Fruit fly (Drosophila melanogaster): ENCODE data around the gene Iru.

The Iru gene

DNA sequence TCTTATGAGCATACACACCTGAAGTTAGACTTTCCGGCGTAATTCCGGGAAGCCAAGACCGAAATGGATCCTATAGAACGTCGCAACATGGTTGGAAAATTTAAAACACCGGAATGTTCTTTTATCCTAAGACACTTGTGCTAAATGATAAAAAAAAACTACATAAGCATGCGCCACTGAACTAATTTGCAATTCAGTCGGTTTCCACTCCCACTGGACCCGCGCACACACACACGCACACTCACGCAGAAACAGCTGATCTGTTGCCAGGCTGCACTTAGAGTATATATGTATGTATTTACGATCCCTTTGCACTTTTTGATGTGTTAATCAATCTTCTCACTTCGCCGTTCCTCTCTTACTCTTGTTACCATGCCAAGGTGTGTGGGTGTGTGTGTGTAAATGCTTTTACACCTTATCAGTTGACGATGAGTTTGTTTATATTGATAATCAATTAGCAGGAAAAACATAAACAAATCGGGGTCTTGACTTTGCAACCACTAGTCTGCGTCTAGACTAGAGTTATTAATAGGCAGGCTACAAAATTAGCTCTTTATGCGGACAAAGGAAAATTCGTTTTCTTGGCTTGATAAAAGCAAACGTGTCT lies 42.3 kb downstream of the Iru start, which contains the start of gene Mst85C (continued):
- TF ChIP-seq ss (GFP tag; optimal IDR thresholded peaks at IDR 0.05) (no peak), svp (GFP tag) (peak; percentile 72), Gug (GFP tag; IDR thresholded peaks at IDR 0.05) (no peak), Smox (GFP tag; optimal IDR thresholded peaks at IDR 0.05) (no peak)

- TF ChIP-seq topi (GFP tag; optimal IDR thresholded peaks at IDR 0.05) (no peak), CG34406 (GFP tag; optimal IDR thresholded peaks at IDR 0.05) (no peak), Sox14 (GFP tag; optimal IDR thresholded peaks at IDR 0.05) (no peak), salr (GFP tag; optimal IDR thresholded peaks at IDR 0.05) (no peak), Met (GFP tag; optimal IDR thresholded peaks at IDR 0.05) (no peak), svp (GFP tag) (peak; percentile 85), Smox (GFP tag; optimal IDR thresholded peaks at IDR 0.05) (no peak), cyc (GFP tag; optimal IDR thresholded peaks at IDR 0.05) (no peak), dac (GFP tag; optimal IDR thresholded peaks at IDR 0.05) (no peak), CG6808 (GFP tag; optimal IDR thresholded peaks at IDR 0.05) (no peak), Eip78C (GFP tag) (peak; percentile 71), fd59A (GFP tag; optimal IDR thresholded peaks at IDR 0.05) (no peak), pdm3 (GFP tag; optimal IDR thresholded peaks at IDR 0.05) (peak; percentile 30), Blimp-1 (GFP tag; optimal IDR thresholded peaks at IDR 0.05) (no peak), esn (GFP tag; optimal IDR thresholded peaks at IDR 0.05) (peak; percentile 7), fd85E (GFP tag; optimal IDR thresholded peaks at IDR 0.05) (no peak), dsx (GFP tag; optimal IDR thresholded peaks at IDR 0.05; ENCODE audit: poor library complexity, severe bottlenecking) (peak; percentile 36), Hr39 (GFP tag; optimal IDR thresholded peaks at IDR 0.05) (peak; percentile 1), CG16779 (tag; optimal IDR thresholded peaks at IDR 0.05) (no peak), Ets96B (tag; optimal IDR thresholded peaks at IDR 0.05) (no peak), CG10631 (GFP tag; optimal IDR thresholded peaks at IDR 0.05) (peak; percentile 7), CG31627 (GFP tag; optimal IDR thresholded peaks at IDR 0.05) (no peak), Sox15 (GFP tag; optimal IDR thresholded peaks at IDR 0.05) (no peak), CG4318 (GFP tag; optimal IDR thresholded peaks at IDR 0.05) (no peak)
Measured at dm6 chr3R:9049091-9049981, 43.1 kb downstream of the Iru start.

DNA sequence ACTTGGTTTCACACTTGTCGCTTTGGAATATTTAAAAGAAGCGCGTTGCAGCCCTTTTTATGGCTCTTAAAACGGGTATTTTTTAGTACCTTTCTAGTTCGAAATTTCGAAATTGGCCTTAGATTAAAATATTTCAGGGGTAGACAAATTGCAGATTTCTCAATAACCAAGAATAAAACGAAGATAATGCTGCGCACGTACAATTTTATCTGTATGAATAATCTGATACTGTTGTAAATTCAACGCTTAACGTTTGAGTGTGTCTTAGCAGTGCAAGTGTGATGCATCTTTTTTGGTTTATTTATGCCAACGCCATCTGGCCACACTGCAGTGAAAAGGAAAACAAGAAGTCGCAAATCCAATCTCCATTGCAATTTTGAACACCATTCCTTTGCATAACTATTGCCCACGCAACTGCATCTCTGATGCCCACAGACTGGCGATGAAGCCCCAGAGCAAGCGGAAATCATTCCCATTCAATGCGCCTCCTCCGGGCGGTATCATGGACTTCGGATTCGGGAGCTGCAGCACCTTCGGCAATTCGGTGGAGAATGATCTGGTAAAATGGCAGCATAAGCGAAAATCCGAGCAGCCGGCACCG lies 44.4 kb downstream of the Iru start, which contains the start of gene Nmdmc:
TSS of gene Nmdmc (minus strand) at position 37 of the 601 bp plus-strand sequence.
- TF ChIP-seq Blimp-1 (GFP tag; optimal IDR thresholded peaks at IDR 0.05) (peak; percentile 30), net (GFP tag; optimal IDR thresholded peaks at IDR 0.05) (no peak)

dm6 chr3R:9051937-9052680 lies 45.9 kb downstream of the Iru start, which contains the start of gene Kdm2:
Gene Kdm2 (plus strand): TSS chr3R:9052495.
- peak; percentile 16 for TF ChIP-seq dsx (GFP tag; optimal IDR thresholded peaks at IDR 0.05; ENCODE audit: poor library complexity, severe bottlenecking)
- no peak for TF ChIP-seq CG8119 (GFP tag; IDR thresholded peaks at IDR 0.05)
- TF ChIP-seq Met (GFP tag; optimal IDR thresholded peaks at IDR 0.05): no peak
- no peak for TF ChIP-seq CG11902 (GFP tag; optimal IDR thresholded peaks at IDR 0.05)
- no peak for TF ChIP-seq CG6276 (GFP tag; optimal IDR thresholded peaks at IDR 0.05)
- no peak for TF ChIP-seq CG31627 (GFP tag; optimal IDR thresholded peaks at IDR 0.05)
- no peak for TF ChIP-seq eg (GFP tag; IDR thresholded peaks at IDR 0.05)
- TF ChIP-seq CG34406 (GFP tag; optimal IDR thresholded peaks at IDR 0.05): no peak
- TF ChIP-seq CG15336 (GFP tag; IDR thresholded peaks at IDR 0.05): no peak
- TF ChIP-seq CG16779 (tag; optimal IDR thresholded peaks at IDR 0.05): no peak
- TF ChIP-seq dac (GFP tag; optimal IDR thresholded peaks at IDR 0.05): no peak
- TF ChIP-seq CG3032 (tag; optimal IDR thresholded peaks at IDR 0.05): no peak
- TF ChIP-seq Smox (GFP tag; optimal IDR thresholded peaks at IDR 0.05): no peak
- no peak for TF ChIP-seq net (GFP tag; optimal IDR thresholded peaks at IDR 0.05)
- peak; percentile 16 for TF ChIP-seq lz (GFP tag; optimal IDR thresholded peaks at IDR 0.05)
- no peak for TF ChIP-seq achi (GFP tag; optimal IDR thresholded peaks at IDR 0.05)
- no peak for TF ChIP-seq CG6163 (GFP tag; IDR thresholded peaks at IDR 0.05)
- TF ChIP-seq Eip93F (GFP tag; optimal IDR thresholded peaks at IDR 0.05): peak; percentile 47
- no peak for TF ChIP-seq Blimp-1 (GFP tag; optimal IDR thresholded peaks at IDR 0.05)
- TF ChIP-seq CG11762 (GFP tag; optimal IDR thresholded peaks at IDR 0.05; ENCODE audit: insufficient read depth): no peak
- TF ChIP-seq Sox102F (GFP tag; optimal IDR thresholded peaks at IDR 0.05): peak; percentile 34
- peak; percentile 20 for TF ChIP-seq pdm3 (GFP tag; optimal IDR thresholded peaks at IDR 0.05)
- no peak for TF ChIP-seq CG6792 (GFP tag; optimal IDR thresholded peaks at IDR 0.05)
- no peak for TF ChIP-seq salr (GFP tag; optimal IDR thresholded peaks at IDR 0.05)
